Fruit fly (Drosophila melanogaster): Measurements from ENCODE around the gene Archease.

Archease gene

DNA sequence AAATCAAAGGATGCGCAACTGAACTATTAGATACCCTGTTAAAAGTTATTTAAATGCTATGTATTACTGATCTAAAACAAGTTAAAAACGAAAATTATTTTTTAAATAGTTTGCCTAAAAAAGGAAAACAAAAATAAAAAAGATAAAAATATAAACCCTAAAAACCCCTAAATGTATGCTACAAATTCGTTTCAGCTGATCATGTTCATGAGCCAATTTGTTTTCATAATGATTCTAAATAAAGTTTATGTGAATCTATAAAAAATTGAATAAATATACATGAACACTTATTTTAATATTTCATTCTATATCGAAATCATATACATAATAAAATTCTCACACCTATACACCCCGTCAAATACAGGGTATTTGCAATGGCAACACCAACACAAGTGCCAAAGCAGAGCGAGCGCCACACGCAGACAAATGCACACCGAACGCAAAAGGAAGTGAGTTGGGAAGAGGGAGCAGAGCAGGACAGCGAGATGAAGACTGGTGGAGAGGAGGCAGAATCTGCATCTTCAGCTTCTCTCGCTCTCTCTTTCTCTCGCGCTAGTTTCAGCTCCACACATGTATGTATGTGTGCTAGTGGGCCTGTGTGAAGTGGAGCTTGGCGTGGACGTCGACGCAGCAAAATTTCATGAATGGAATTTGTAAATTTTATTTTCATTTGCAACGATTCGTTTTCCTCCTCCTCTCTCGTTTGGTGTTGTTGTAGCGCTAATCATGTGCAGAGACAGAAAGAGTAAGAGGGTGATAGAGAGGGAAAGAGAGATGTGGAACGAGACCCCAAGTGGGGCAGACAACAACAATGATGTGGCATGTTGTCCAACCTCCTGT, 11.5 kb downstream of the Archease start (continued):
- TF ChIP-seq CG3726 (GFP tag; IDR thresholded peaks at IDR 0.05) (no peak), Six4 (GFP tag; optimal IDR thresholded peaks at IDR 0.05) (no peak), salm (tag; optimal IDR thresholded peaks at IDR 0.05) (no peak), Ptx1 (GFP tag; IDR thresholded peaks at IDR 0.05) (peak; percentile 33; the same call in 1 of the 2 replicates), Hr51 (GFP tag; optimal IDR thresholded peaks at IDR 0.05) (peak in 1 of 2 experiments; percentile 51), maf-S (GFP tag; optimal IDR thresholded peaks at IDR 0.05) (no peak), Oli (tag; optimal IDR thresholded peaks at IDR 0.05) (peak; percentile 44), CG13296 (GFP tag; optimal IDR thresholded peaks at IDR 0.05) (no peak), CG30403 (GFP tag; optimal IDR thresholded peaks at IDR 0.05) (peak; percentile 17), sug (tag; optimal IDR thresholded peaks at IDR 0.05) (no peak), Sin3A (optimal IDR thresholded peaks at IDR 0.05) (no peak), cato (GFP tag; optimal IDR thresholded peaks at IDR 0.05; ENCODE audit: borderline replicate concordance) (no peak), Atf6 (GFP tag; IDR thresholded peaks at IDR 0.05) (no peak), twi (tag; optimal IDR thresholded peaks at IDR 0.05) (no peak), CG10565 (GFP tag; optimal IDR thresholded peaks at IDR 0.05) (no peak), ac (GFP tag; optimal IDR thresholded peaks at IDR 0.05) (no peak), CkIIα-i1 (GFP tag; IDR thresholded peaks at IDR 0.05) (no peak), CG7786 (GFP tag; optimal IDR thresholded peaks at IDR 0.05) (no peak), CG18011 (GFP tag; optimal IDR thresholded peaks at IDR 0.05) (no peak), D (optimal IDR thresholded peaks at IDR 0.05) (no peak), D (GFP tag; optimal IDR thresholded peaks at IDR 0.05) (peak; percentile 41), CG17361 (GFP tag; IDR thresholded peaks at IDR 0.05) (peak; percentile 80), CG9609 (GFP tag; optimal IDR thresholded peaks at IDR 0.05) (no peak), sens (GFP tag) (peak; percentile 79), grau (tag; optimal IDR thresholded peaks at IDR 0.05) (peak; percentile 32), br (optimal IDR thresholded peaks at IDR 0.05) (no peak), Dll (GFP tag; IDR thresholded peaks at IDR 0.05; ENCODE audit: partially characterized antibody) (no peak), ato (GFP tag; IDR thresholded peaks at IDR 0.05; ENCODE audit: partially characterized antibody) (no peak), ssp (GFP tag; IDR thresholded peaks at IDR 0.05) (no peak), CG17612 (GFP tag; IDR thresholded peaks at IDR 0.05) (no peak), CG10366 (GFP tag; IDR thresholded peaks at IDR 0.05) (no peak), tap (tag; optimal IDR thresholded peaks at IDR 0.05) (no peak), CG9727 (GFP tag; optimal IDR thresholded peaks at IDR 0.05) (peak; percentile 53)

DNA sequence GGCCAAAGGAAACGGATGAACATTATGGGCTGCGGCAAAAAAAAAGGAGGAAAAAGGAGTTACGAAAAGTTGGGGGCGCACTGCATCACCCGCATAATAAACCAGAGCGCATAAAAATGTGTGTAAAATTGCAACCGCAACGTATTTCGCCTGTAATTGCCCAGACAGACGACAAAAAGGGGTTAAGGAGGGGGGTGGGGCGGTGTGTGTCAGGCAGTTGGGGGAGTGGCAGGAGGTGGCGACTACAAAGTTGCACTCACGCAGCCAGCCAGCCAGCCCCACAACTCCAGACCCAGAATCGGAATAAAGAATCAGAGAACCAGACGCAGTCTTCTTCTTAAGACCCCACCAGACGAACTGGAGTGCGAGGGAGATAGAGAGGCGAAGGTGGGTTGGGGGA, 12.3 kb downstream of the Archease start:
- TF ChIP-seq CG11560 (tag; IDR thresholded peaks at IDR 0.05), result no peak
- peak; percentile 10 for TF ChIP-seq CG1832 (GFP tag; optimal IDR thresholded peaks at IDR 0.05)
- TF ChIP-seq Mrtf (GFP tag; IDR thresholded peaks at IDR 0.05), result 0 out of 3 replicates have a peak, but pooled peaks have one; percentile 32
- no peak for TF ChIP-seq HLH54F (GFP tag; optimal IDR thresholded peaks at IDR 0.05)
- no peak for TF ChIP-seq Spps (tag; optimal IDR thresholded peaks at IDR 0.05)
- no peak for TF ChIP-seq z (GFP tag; IDR thresholded peaks at IDR 0.05)
- no peak for TF ChIP-seq CG17829 (tag; optimal IDR thresholded peaks at IDR 0.05)
- peak; percentile 37; the same call in 1 of the 2 replicates for TF ChIP-seq crol (GFP tag; IDR thresholded peaks at IDR 0.05)
- TF ChIP-seq CG2875 (GFP tag; optimal IDR thresholded peaks at IDR 0.05), result no peak
- TF ChIP-seq zfh2 (GFP tag; optimal IDR thresholded peaks at IDR 0.05), result no peak
- no peak for TF ChIP-seq so (GFP tag; IDR thresholded peaks at IDR 0.05)
- TF ChIP-seq ewg (GFP tag; optimal IDR thresholded peaks at IDR 0.05), result no peak
- TF ChIP-seq salm (tag; optimal IDR thresholded peaks at IDR 0.05), result no peak
- TF ChIP-seq tin (GFP tag; optimal IDR thresholded peaks at IDR 0.05), result no peak
- no peak for TF ChIP-seq CG8765 (GFP tag; IDR thresholded peaks at IDR 0.05)
- TF ChIP-seq Dref (GFP tag; IDR thresholded peaks at IDR 0.05), result 0 out of 2 replicates have a peak, but pooled peaks have one; percentile 27
- TF ChIP-seq ATbp (GFP tag; optimal IDR thresholded peaks at IDR 0.05), result no peak
- 0 out of 3 replicates have a peak, but pooled peaks have one; percentile 20 for TF ChIP-seq gce (GFP tag; IDR thresholded peaks at IDR 0.05)
- 0 out of 3 replicates have a peak, but pooled peaks have one; percentile 18 for TF ChIP-seq Opbp (GFP tag; IDR thresholded peaks at IDR 0.05; ENCODE audit: partially characterized antibody)
- no peak for TF ChIP-seq CG1647 (GFP tag; optimal IDR thresholded peaks at IDR 0.05)
